Fruit fly (Drosophila melanogaster): Measurements from ENCODE around the gene CCT6.
A peak's percentile ranks its signal among the peaks of the same experiment; 100 is the strongest.

Gene CCT6

dm6 chrX:15697581-15698208 lies 48.8 kb upstream of the CCT6 start (continued):
- peak; percentile 85 for TF ChIP-seq gcm (GFP tag; optimal IDR thresholded peaks at IDR 0.05)
- peak; percentile 89 for TF ChIP-seq CG10979 (tag; optimal IDR thresholded peaks at IDR 0.05)
- peak; percentile 42 for TF ChIP-seq Dref (GFP tag; IDR thresholded peaks at IDR 0.05)
- TF ChIP-seq fu2 (GFP tag; optimal IDR thresholded peaks at IDR 0.05): no peak
- TF ChIP-seq Myb (GFP tag; optimal IDR thresholded peaks at IDR 0.05): no peak
- peak; percentile 66 for TF ChIP-seq lbe (GFP tag; optimal IDR thresholded peaks at IDR 0.05)
- TF ChIP-seq Pdp1 (GFP tag; optimal IDR thresholded peaks at IDR 0.05): peak; percentile 69 to 80
- peak; percentile 67 for TF ChIP-seq CG17802 (tag; optimal IDR thresholded peaks at IDR 0.05)
- TF ChIP-seq CG33213 (GFP tag; optimal IDR thresholded peaks at IDR 0.05): peak; percentile 5
- TF ChIP-seq tgo (GFP tag; IDR thresholded peaks at IDR 0.05): peak; percentile 94
- peak; percentile 82 for TF ChIP-seq gce (GFP tag; IDR thresholded peaks at IDR 0.05)
- TF ChIP-seq gt (GFP tag; IDR thresholded peaks at IDR 0.05): peak; percentile 80
- peak; percentile 93 for TF ChIP-seq rib (GFP tag; IDR thresholded peaks at IDR 0.05)
- peak; percentile 68 for TF ChIP-seq CG1647 (GFP tag; optimal IDR thresholded peaks at IDR 0.05)
- peak; percentile 91 for TF ChIP-seq nau (GFP tag; optimal IDR thresholded peaks at IDR 0.05)
- TF ChIP-seq Ets65A (GFP tag): peak; percentile 95
- TF ChIP-seq gem (tag; optimal IDR thresholded peaks at IDR 0.05): peak; percentile 96
- no peak for TF ChIP-seq mld (GFP tag; IDR thresholded peaks at IDR 0.05; ENCODE audit: partially characterized antibody)
- TF ChIP-seq CG17612 (GFP tag; IDR thresholded peaks at IDR 0.05): peak; percentile 75
- TF ChIP-seq vnd (GFP tag; IDR thresholded peaks at IDR 0.05; ENCODE audit: partially characterized antibody): no peak
- TF ChIP-seq CG4328 (GFP tag; optimal IDR thresholded peaks at IDR 0.05): peak; percentile 83
- TF ChIP-seq Hmr (GFP tag; optimal IDR thresholded peaks at IDR 0.05): peak; percentile 97
- no peak for TF ChIP-seq pb (GFP tag; optimal IDR thresholded peaks at IDR 0.05)
- TF ChIP-seq CG14441 (GFP tag; IDR thresholded peaks at IDR 0.05): peak; percentile 92
- no peak for TF ChIP-seq Ets97D (GFP tag; optimal IDR thresholded peaks at IDR 0.05)
- TF ChIP-seq CG2875 (GFP tag; optimal IDR thresholded peaks at IDR 0.05): peak; percentile 77
- TF ChIP-seq yki (optimal IDR thresholded peaks at IDR 0.05): no peak
- peak; percentile 39 for TF ChIP-seq pzg (GFP tag; optimal IDR thresholded peaks at IDR 0.05)
- TF ChIP-seq CG17385 (GFP tag; optimal IDR thresholded peaks at IDR 0.05): peak; percentile 85
- peak; percentile 45 for TF ChIP-seq CG33557 (GFP tag; optimal IDR thresholded peaks at IDR 0.05)
- peak; percentile 84 for TF ChIP-seq Six4 (GFP tag; optimal IDR thresholded peaks at IDR 0.05)
- TF ChIP-seq Doc3 (GFP tag; IDR thresholded peaks at IDR 0.05; ENCODE audit: partially characterized antibody): no peak
- TF ChIP-seq Opbp (GFP tag; IDR thresholded peaks at IDR 0.05; ENCODE audit: partially characterized antibody): no peak
- peak; percentile 79 for TF ChIP-seq CG7271 (tag; optimal IDR thresholded peaks at IDR 0.05)
- no peak for TF ChIP-seq da (GFP tag; optimal IDR thresholded peaks at IDR 0.05)
- no peak for TF ChIP-seq CG4282 (GFP tag; optimal IDR thresholded peaks at IDR 0.05)
- TF ChIP-seq CG10274 (GFP tag; optimal IDR thresholded peaks at IDR 0.05): peak; percentile 74
- TF ChIP-seq CG15479 (GFP tag; optimal IDR thresholded peaks at IDR 0.05): no peak
- peak; percentile 78 for TF ChIP-seq CrebB (tag; optimal IDR thresholded peaks at IDR 0.05)
- peak; percentile 92 for TF ChIP-seq CG7556 (GFP tag; optimal IDR thresholded peaks at IDR 0.05)
- TF ChIP-seq lilli (GFP tag; optimal IDR thresholded peaks at IDR 0.05): peak; percentile 86
- peak; percentile 96 for TF ChIP-seq sug (tag; optimal IDR thresholded peaks at IDR 0.05)
- TF ChIP-seq CG30020 (tag; optimal IDR thresholded peaks at IDR 0.05): peak; percentile 36
- peak; percentile 77 for TF ChIP-seq CG6654 (GFP tag; optimal IDR thresholded peaks at IDR 0.05)
- peak; percentile 94 for TF ChIP-seq CG12299 (tag; optimal IDR thresholded peaks at IDR 0.05)
- TF ChIP-seq Ssrp (tag; optimal IDR thresholded peaks at IDR 0.05): peak; percentile 83
- TF ChIP-seq CG10462 (GFP tag; optimal IDR thresholded peaks at IDR 0.05): peak; percentile 68
- peak; percentile 81 for TF ChIP-seq Hand (GFP tag; optimal IDR thresholded peaks at IDR 0.05)
- TF ChIP-seq CG7928 (GFP tag; optimal IDR thresholded peaks at IDR 0.05): peak; percentile 45
- peak; percentile 89 for TF ChIP-seq E2f2 (GFP tag; IDR thresholded peaks at IDR 0.05)

Measured in whole organism, embryonic.